Fruit fly (Drosophila melanogaster): ENCODE measurements around the gene CG11964.

Gene CG11964

DNA sequence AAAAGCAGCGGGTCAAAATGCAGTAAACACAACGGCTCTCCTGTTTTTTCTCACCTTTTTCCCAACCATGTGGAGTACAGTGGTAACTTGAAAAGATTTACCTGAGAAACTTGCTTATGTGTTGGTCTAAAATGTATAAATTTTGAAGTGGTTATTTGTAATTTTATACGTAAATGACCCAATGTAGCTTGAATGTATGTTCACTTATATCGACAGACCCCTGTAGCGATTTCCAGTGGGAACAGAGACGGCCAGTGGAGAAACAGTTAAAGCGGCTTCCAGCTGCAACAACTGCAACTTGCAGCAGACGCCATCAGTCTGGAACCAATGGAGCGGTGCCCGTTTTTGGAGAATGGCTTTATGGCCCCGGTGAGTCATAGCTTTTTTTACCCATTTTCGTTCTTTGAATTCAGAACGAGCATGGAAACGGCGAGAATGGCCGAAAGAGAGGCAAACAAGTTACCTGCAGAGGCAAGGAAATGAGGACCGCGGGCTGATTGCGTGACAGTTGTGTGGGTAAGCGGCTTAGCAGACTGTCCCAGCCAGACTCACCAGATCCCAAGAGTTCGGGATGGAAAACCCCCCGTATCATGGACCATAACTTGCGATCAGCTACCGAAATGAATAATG is 18.8 kb downstream of the CG11964 start (continued):
- TF ChIP-seq Dip2 (GFP tag; IDR thresholded peaks at IDR 0.05) (no peak), kni (GFP tag; optimal IDR thresholded peaks at IDR 0.05) (peak; percentile 95), bowl (GFP tag; IDR thresholded peaks at IDR 0.05) (no peak), D (optimal IDR thresholded peaks at IDR 0.05) (no peak), D (GFP tag; optimal IDR thresholded peaks at IDR 0.05) (peak; percentile 72), CG12659 (GFP tag; optimal IDR thresholded peaks at IDR 0.05) (no peak), CG2129 (GFP tag; IDR thresholded peaks at IDR 0.05; ENCODE audit: partially characterized antibody) (no peak), E2f2 (GFP tag; IDR thresholded peaks at IDR 0.05) (peak; percentile 28; the same call in 1 of the 2 replicates), mld (GFP tag; IDR thresholded peaks at IDR 0.05; ENCODE audit: partially characterized antibody) (no peak), croc (GFP tag; conservative IDR thresholded peaks at IDR 0.05) (peak; percentile 75), CG3847 (GFP tag; IDR thresholded peaks at IDR 0.05) (no peak), dmrt11E (tag; optimal IDR thresholded peaks at IDR 0.05) (peak; percentile 80), zen (tag; optimal IDR thresholded peaks at IDR 0.05) (peak; percentile 87), Abd-B (GFP tag; optimal IDR thresholded peaks at IDR 0.05) (no peak), CG13624 (GFP tag; optimal IDR thresholded peaks at IDR 0.05) (no peak), wek (GFP tag; optimal IDR thresholded peaks at IDR 0.05) (no peak), CG17186 (GFP tag; optimal IDR thresholded peaks at IDR 0.05) (peak; percentile 16), Chrac-16 (GFP tag; optimal IDR thresholded peaks at IDR 0.05) (peak; percentile 46), CG2875 (GFP tag; optimal IDR thresholded peaks at IDR 0.05) (peak; percentile 30), run (tag; optimal IDR thresholded peaks at IDR 0.05) (no peak), wdn (GFP tag; IDR thresholded peaks at IDR 0.05) (no peak), lilli (GFP tag; optimal IDR thresholded peaks at IDR 0.05) (peak; percentile 36), Sox100B (GFP tag; optimal IDR thresholded peaks at IDR 0.05) (peak; percentile 43), Hr3 (GFP tag; optimal IDR thresholded peaks at IDR 0.05) (peak; percentile 5), Dad (GFP tag; optimal IDR thresholded peaks at IDR 0.05) (no peak), esg (GFP tag; conservative IDR thresholded peaks at IDR 0.05) (no peak), chn (GFP tag; optimal IDR thresholded peaks at IDR 0.05) (peak; percentile 57), Side (GFP tag; optimal IDR thresholded peaks at IDR 0.05) (peak; percentile 43), CG11695 (GFP tag; IDR thresholded peaks at IDR 0.05) (peak; percentile 66; the same call in 2 of the 3 replicates), Asciz (GFP tag; optimal IDR thresholded peaks at IDR 0.05) (peak; percentile 81), CG10366 (GFP tag; IDR thresholded peaks at IDR 0.05) (0 out of 2 replicates have a peak, but pooled peaks have one; percentile 33), Meics (GFP tag; optimal IDR thresholded peaks at IDR 0.05) (no peak), nmo (GFP tag; optimal IDR thresholded peaks at IDR 0.05) (peak; percentile 68), pita (GFP tag; optimal IDR thresholded peaks at IDR 0.05) (no peak), CG17385 (GFP tag; optimal IDR thresholded peaks at IDR 0.05) (peak; percentile 1), CG31224 (GFP tag; IDR thresholded peaks at IDR 0.05) (0 out of 2 replicates have a peak, but pooled peaks have one; percentile 6), Oaz (GFP tag; IDR thresholded peaks at IDR 0.05) (no peak), Hand (GFP tag; optimal IDR thresholded peaks at IDR 0.05) (no peak), Ssrp (tag; optimal IDR thresholded peaks at IDR 0.05) (peak; percentile 52), crc (GFP tag; optimal IDR thresholded peaks at IDR 0.05) (no peak), vfl (GFP tag; optimal IDR thresholded peaks at IDR 0.05) (no peak), CG32532 (GFP tag; IDR thresholded peaks at IDR 0.05) (no peak), nerfin-1 (tag; optimal IDR thresholded peaks at IDR 0.05) (peak; percentile 87), CG11456 (GFP tag; IDR thresholded peaks at IDR 0.05) (peak; percentile 24; the same call in 1 of the 3 replicates), Trl (optimal IDR thresholded peaks at IDR 0.05) (no peak), Trl (GFP tag; optimal IDR thresholded peaks at IDR 0.05) (peak; percentile 43), CG7271 (tag; optimal IDR thresholded peaks at IDR 0.05) (peak; percentile 80), sim (GFP tag; IDR thresholded peaks at IDR 0.05) (peak; percentile 43; the same call in 1 of the 2 replicates), CG6854 (GFP tag; optimal IDR thresholded peaks at IDR 0.05) (no peak), pnt (GFP tag; optimal IDR thresholded peaks at IDR 0.05) (peak; percentile 56), wor (GFP tag; IDR thresholded peaks at IDR 0.05) (no peak)

Data from whole organism, embryonic.